Fruit fly (Drosophila melanogaster): ENCODE data around the gene CG43089.

DNA sequence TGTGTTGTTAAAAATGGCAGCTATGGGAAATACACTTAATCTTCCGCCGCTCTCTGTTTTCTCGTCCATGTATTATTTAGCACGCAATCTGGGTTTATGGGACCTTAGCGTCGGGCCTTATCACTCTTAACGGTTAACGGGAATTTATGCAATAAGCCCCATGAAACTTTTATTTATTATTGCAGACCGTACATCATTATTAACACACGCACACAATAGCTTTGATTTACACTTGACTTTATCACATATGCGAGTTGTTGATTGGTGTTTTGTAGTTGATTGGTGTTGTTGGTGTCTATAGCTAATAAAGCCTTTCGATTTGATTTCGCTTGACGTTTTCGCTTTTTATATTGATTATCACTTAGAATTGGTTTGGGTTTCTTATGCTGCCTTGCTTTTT, 44.8 kb downstream of the CG43089 start:
- TF ChIP-seq pad (GFP tag; optimal IDR thresholded peaks at IDR 0.05) (no peak), CG7101 (tag; optimal IDR thresholded peaks at IDR 0.05) (no peak), Hr96 (GFP tag; optimal IDR thresholded peaks at IDR 0.05) (no peak), Clk (GFP tag; optimal IDR thresholded peaks at IDR 0.05) (no peak), Mnt (GFP tag; optimal IDR thresholded peaks at IDR 0.05) (no peak), CG5204 (GFP tag; optimal IDR thresholded peaks at IDR 0.05) (no peak), cnc (optimal IDR thresholded peaks at IDR 0.05) (no peak), ovo (GFP tag; optimal IDR thresholded peaks at IDR 0.05) (no peak), CG7045 (GFP tag; optimal IDR thresholded peaks at IDR 0.05) (no peak)

All from whole organism, adult.